Worm (Caenorhabditis elegans) whole organism, L1 larva: ENCODE measurements around the gene pkn-1.

ENCODE experiments used
- C16A3.4 ChIP-seq: fragments of 150-350 bp; optimal IDR thresholded peaks from 2 replicates; lab custom pipeline; 2014; ENCODE audit warnings: missing biosample characterization, missing genetic modification characterization
- alr-1 ChIP-seq: fragments of 200-800 bp; sonication (Bioruptor generic); optimal IDR thresholded peaks from 2 replicates; lab custom pipeline; 2018; ENCODE audit warnings: borderline replicate concordance, mild to moderate bottlenecking, missing genetic modification characterization, missing compliant biosample characterization
- aly-2 ChIP-seq: fragments of 150-350 bp; optimal IDR thresholded peaks from 2 replicates; lab custom pipeline; 2014; ENCODE audit warnings: missing biosample characterization, missing genetic modification characterization
- ama-1 ChIP-seq: fragments of 150-350 bp; optimal IDR thresholded peaks from 2 replicates; lab custom pipeline; 2014
- ceh-63 ChIP-seq: fragments of 200-800 bp; sonication (Bioruptor generic); optimal IDR thresholded peaks from 2 replicates; lab custom pipeline; 2018; ENCODE audit warnings: mild to moderate bottlenecking, missing genetic modification characterization, missing compliant biosample characterization
- ceh-82 ChIP-seq, 3 experiments: fragments of 150-350 bp in 1 of 3; sonication (generic microtip) in 2 of 3; optimal IDR thresholded peaks; 2 replicates each; lab custom pipeline; 2014 to 2017; ENCODE audit warnings: missing biosample characterization in 3 of 3, missing genetic modification characterization in 3 of 3
- dsc-1 ChIP-seq: sonication (generic microtip); optimal IDR thresholded peaks from 2 replicates; lab custom pipeline; 2016; ENCODE audit warnings: mild to moderate bottlenecking, missing genetic modification characterization, missing compliant biosample characterization
- elt-2 ChIP-seq: sonication (generic microtip); optimal IDR thresholded peaks from 2 replicates; lab custom pipeline; 2016; ENCODE audit warnings: missing genetic modification characterization, mild to moderate bottlenecking, inconsistent platforms, missing compliant biosample characterization, missing genetic modification reagents
- fkh-8 ChIP-seq: sonication (generic microtip); optimal IDR thresholded peaks from 2 replicates; lab custom pipeline; 2016; ENCODE audit warnings: mild to moderate bottlenecking, missing genetic modification characterization, missing compliant biosample characterization
- grh-1 ChIP-seq: fragments of 200-800 bp; sonication (Bioruptor generic); IDR thresholded peaks from 2 replicates; pipeline ENCODE4 v1.3.6; 2022; ENCODE audit warnings: missing genetic modification reagents, missing genetic modification characterization, missing compliant biosample characterization
- isw-1 ChIP-seq: fragments of 200-800 bp; sonication (Bioruptor generic); IDR thresholded peaks from 2 replicates; pipeline ENCODE4 v1.3.6; 2022; ENCODE audit warnings: missing genetic modification characterization, missing compliant biosample characterization
- jun-1 ChIP-seq: fragments of 150-350 bp; optimal IDR thresholded peaks from 2 replicates; lab custom pipeline; 2014; ENCODE audit warnings: missing biosample characterization, missing genetic modification reagents, missing genetic modification characterization
- lin-14 ChIP-seq: fragments of 200-800 bp; sonication (Bioruptor generic); optimal IDR thresholded peaks from 2 replicates; lab custom pipeline; 2018; ENCODE audit warnings: mild to moderate bottlenecking, missing genetic modification characterization, moderate library complexity, missing compliant biosample characterization
- lsy-2 ChIP-seq, 2 experiments: fragments of 150-350 bp; optimal IDR thresholded peaks; 2 replicates each; lab custom pipeline; 2014; ENCODE audit warnings: missing biosample characterization in 2 of 2, missing genetic modification characterization in 2 of 2
- mdl-1 ChIP-seq, 2 experiments: fragments of 150-350 bp; optimal IDR thresholded peaks; 2 replicates each; lab custom pipeline; 2014 to 2017; ENCODE audit warnings: missing biosample characterization in 2 of 2, missing genetic modification characterization in 2 of 2, inconsistent platforms in 1 of 2
- mep-1 ChIP-seq: fragments of 150-350 bp; optimal IDR thresholded peaks from 2 replicates; lab custom pipeline; 2014; ENCODE audit warnings: missing biosample characterization, missing genetic modification characterization
- nhr-12 ChIP-seq: sonication (generic microtip); optimal IDR thresholded peaks from 2 replicates; lab custom pipeline; 2017; ENCODE audit warnings: missing biosample characterization, missing genetic modification characterization
- nhr-47 ChIP-seq: sonication (generic microtip); optimal IDR thresholded peaks from 2 replicates; lab custom pipeline; 2016; ENCODE audit warnings: mild to moderate bottlenecking, missing genetic modification characterization, moderate library complexity, missing compliant biosample characterization
- nhr-71 ChIP-seq: sonication (generic microtip); optimal IDR thresholded peaks from 2 replicates; lab custom pipeline; 2016; ENCODE audit warnings: mild to moderate bottlenecking, missing genetic modification characterization, moderate library complexity, missing compliant biosample characterization
- nhr-85 ChIP-seq: sonication (generic microtip); peaks from one replicate; lab custom pipeline; 2016; ENCODE audit warnings: missing genetic modification characterization, inconsistent platforms, missing compliant biosample characterization
- pax-3 ChIP-seq: fragments of 200-800 bp; sonication (Bioruptor generic); optimal IDR thresholded peaks from 2 replicates; lab custom pipeline; 2018; ENCODE audit warnings: mild to moderate bottlenecking, missing genetic modification characterization, moderate library complexity, missing compliant biosample characterization
- rnt-1 ChIP-seq: sonication (generic microtip); optimal IDR thresholded peaks from 2 replicates; lab custom pipeline; 2016; ENCODE audit warnings: mild to moderate bottlenecking, missing genetic modification characterization, moderate library complexity, missing compliant biosample characterization
- snu-23 ChIP-seq: sonication (generic microtip); optimal IDR thresholded peaks from 2 replicates; lab custom pipeline; 2016; ENCODE audit warnings: missing genetic modification characterization, missing compliant biosample characterization
- sox-4 ChIP-seq: sonication (generic microtip); optimal IDR thresholded peaks from 2 replicates; lab custom pipeline; 2016; ENCODE audit warnings: missing genetic modification characterization, missing compliant biosample characterization
- tbx-2 ChIP-seq: sonication (generic microtip); optimal IDR thresholded peaks from 2 replicates; lab custom pipeline; 2016; ENCODE audit warnings: missing genetic modification characterization, missing compliant biosample characterization
- unc-62 ChIP-seq: fragments of 150-350 bp; optimal IDR thresholded peaks from 2 replicates; lab custom pipeline; 2014; ENCODE audit warnings: missing biosample characterization, missing genetic modification reagents, missing genetic modification characterization

pkn-1 gene

DNA sequence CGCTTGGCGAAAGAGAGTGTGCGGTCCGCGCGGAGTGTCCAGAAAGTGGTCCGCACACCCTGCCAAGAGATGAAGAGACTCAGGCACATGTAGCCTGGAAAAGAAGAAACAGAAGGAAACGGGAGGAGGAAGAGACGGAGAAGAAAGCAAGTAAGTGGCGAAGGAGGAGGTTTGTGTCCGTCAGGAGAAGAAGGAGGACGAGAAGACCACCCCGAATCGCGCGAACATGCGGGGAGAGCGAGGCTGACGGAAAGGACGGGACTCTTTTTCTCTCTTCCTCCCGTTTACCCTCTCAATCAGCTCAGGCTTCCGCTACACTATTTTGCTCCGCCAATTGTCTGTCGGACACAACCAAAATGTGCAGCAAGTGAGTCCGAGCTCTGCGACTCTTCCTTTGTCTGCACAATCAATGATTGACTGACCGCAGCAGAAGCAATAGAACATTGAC, 38.5 kb downstream of the pkn-1 start (continued):
- TF ChIP-seq tbx-2 (tag; lab: Kevin White, UChicago) = peak; percentile 73
- no peak for TF ChIP-seq ceh-63 (GFP tag; lab: Kevin White, UChicago)
- peak; percentile 45 for TF ChIP-seq jun-1 (tag; lab: Kevin White, UChicago)
- TF ChIP-seq C16A3.4 (tag; lab: Kevin White, UChicago) = peak; percentile 51
- TF ChIP-seq pax-3 = peak; percentile 40
- TF ChIP-seq, all 84 proteins: peak for 36

DNA sequence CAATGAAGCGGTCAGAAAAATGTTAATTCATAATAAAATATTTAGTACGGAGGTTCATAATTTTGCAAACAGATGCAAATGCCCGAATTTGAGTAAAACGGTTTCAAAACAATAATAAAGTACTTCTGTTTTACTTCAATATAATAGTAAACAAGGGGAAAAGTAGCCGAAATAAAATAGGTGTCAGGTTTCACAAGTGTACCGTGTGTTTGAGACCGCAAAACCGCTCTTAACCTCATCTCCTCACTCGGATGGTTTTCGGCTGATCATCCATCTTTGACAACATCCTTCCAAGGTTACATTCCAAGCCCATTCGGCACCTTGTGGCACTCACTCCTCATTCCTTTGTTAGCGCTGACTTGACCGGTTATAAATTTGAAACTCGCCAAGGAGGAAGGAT, 40.4 kb downstream of the pkn-1 start:
- TF ChIP-seq isw-1 (GFP tag; lab: Robert Waterston, UW) = no peak
- peak; percentile 24 for TF ChIP-seq mep-1
- TF ChIP-seq lin-14 (GFP tag; lab: Kevin White, UChicago) = peak; percentile 49
- TF ChIP-seq dsc-1 (tag; lab: Kevin White, UChicago) = no peak
- TF ChIP-seq nhr-85 (tag; lab: Kevin White, UChicago) = peak; percentile 76
- no peak for TF ChIP-seq aly-2 (tag; lab: Kevin White, UChicago)
- peak; percentile 12 for TF ChIP-seq snu-23 (GFP tag; lab: Kevin White, UChicago)

DNA sequence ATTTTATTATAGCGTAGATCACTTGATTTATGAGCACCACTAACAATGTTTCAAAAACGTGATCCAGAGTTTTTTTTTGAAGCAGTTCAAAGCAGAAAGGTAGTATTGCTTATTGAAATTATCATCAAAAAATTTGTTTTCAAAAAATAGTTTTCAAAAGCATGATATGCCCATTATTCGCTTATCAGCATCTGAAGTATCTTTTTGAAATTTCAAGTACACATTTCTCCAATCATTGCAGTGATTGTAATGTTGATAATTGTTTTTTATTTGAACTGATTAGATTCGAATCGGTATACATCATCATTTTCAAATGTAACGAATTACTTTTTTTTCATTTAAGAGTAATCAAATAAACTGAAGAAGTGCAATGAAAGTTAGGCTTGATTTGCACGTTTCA, 43.7 kb downstream of the pkn-1 start:
- TF ChIP-seq alr-1 (tag; lab: Kevin White, UChicago) = no peak
- peak; percentile 46 for TF ChIP-seq elt-2 (tag; lab: Kevin White, UChicago)

- TF ChIP-seq lsy-2 (tag; optimal IDR thresholded peaks at IDR 0.05; lab: Kevin White, UChicago) = no peak
These were observed 46.8 kb downstream of the pkn-1 start, which contains the start of gene C39B10.3 for ce11 chrX:10443836-10444235. TSS of gene C39B10.3 (plus strand) at chrX:10444136.

- TF ChIP-seq unc-62 (GFP tag; lab: Kevin White, UChicago) = no peak
- no peak for TF ChIP-seq rnt-1 (tag; lab: Kevin White, UChicago)
- TF ChIP-seq ceh-82 (tag; optimal IDR thresholded peaks at IDR 0.05; lab: Kevin White, UChicago) = no peak
- no peak for TF ChIP-seq nhr-12 (tag; lab: Kevin White, UChicago)
- no peak for TF ChIP-seq mdl-1 (tag; optimal IDR thresholded peaks at IDR 0.05; lab: Kevin White, UChicago)
- TF ChIP-seq grh-1 (GFP tag; lab: Robert Waterston, UW) = no peak
- TF ChIP-seq tbx-2 (tag; lab: Kevin White, UChicago) = no peak
- TF ChIP-seq ama-1 = no peak
- TF ChIP-seq, all 84 proteins: peak for 0
These were observed 47.7 kb downstream of the pkn-1 start, which contains the start of gene C39B10.4 for ce11 chrX:10444705-10445104. TSS of gene C39B10.4 (plus strand) at chrX:10445005.

ce11 chrX:10446982-10447381, 49.9 kb downstream of the pkn-1 start, which contains the start of gene C39B10.5:
TSS of gene C39B10.5 (plus strand) at chrX:10447343.
- TF ChIP-seq lsy-2 (tag; optimal IDR thresholded peaks at IDR 0.05; lab: Kevin White, UChicago) (peak; percentile 47 to 51), fkh-8 (tag; lab: Kevin White, UChicago) (peak; percentile 80), sox-4 (tag; lab: Kevin White, UChicago) (peak; percentile 41), elt-2 (tag; lab: Kevin White, UChicago) (no peak), nhr-71 (tag; lab: Kevin White, UChicago) (peak; percentile 35), nhr-47 (peak; percentile 18)
- TF ChIP-seq, all 84 proteins: peak for 5
